Fruit fly (Drosophila melanogaster) whole organism, embryonic: ENCODE measurements around the gene CG1951.
A peak's percentile ranks its signal among the peaks of the same experiment; 100 is the strongest.

Source experiments
- Aef1 ChIP-seq: fragments of 200-800 bp; sonication (Bioruptor generic); IDR thresholded peaks from 3 replicates; pipeline ENCODE4 v1.3.6; 2022; ENCODE audit warnings: missing biosample characterization, missing genetic modification characterization
- Atf-2 ChIP-seq: fragments of 200-800 bp; sonication (Bioruptor generic); optimal IDR thresholded peaks from 2 replicates; lab custom pipeline; 2016; ENCODE audit warnings: missing biosample characterization, missing genetic modification characterization
- CG11696 ChIP-seq: fragments of 200-800 bp; sonication (Bioruptor generic); IDR thresholded peaks from 2 replicates; pipeline ENCODE4 v1.3.6; 2022; ENCODE audit warnings: missing biosample characterization, missing genetic modification characterization
- CG12942 ChIP-seq: fragments of 200-800 bp; sonication (Bioruptor generic); optimal IDR thresholded peaks from 3 replicates; lab custom pipeline; 2016; ENCODE audit warnings: missing biosample characterization, missing genetic modification characterization
- CG14014 ChIP-seq: fragments of 200-800 bp; sonication (Bioruptor generic); IDR thresholded peaks from 2 replicates; pipeline ENCODE4 v1.3.6; 2022; ENCODE audit warnings: missing biosample characterization, missing genetic modification characterization
- CG15269 ChIP-seq: fragments of 200-800 bp; sonication (Bioruptor generic); optimal IDR thresholded peaks from 2 replicates; lab custom pipeline; 2018; ENCODE audit warnings: missing biosample characterization, mild to moderate bottlenecking, missing genetic modification characterization, moderate library complexity
- CG16813 ChIP-seq: fragments of 200-800 bp; sonication (Bioruptor generic); IDR thresholded peaks from 3 replicates; pipeline ENCODE4 v1.3.6; 2022; ENCODE audit warnings: missing biosample characterization, missing genetic modification characterization; ENCODE audit not compliant: partially characterized antibody
- CG18476 ChIP-seq: fragments of 200-800 bp; sonication (Bioruptor generic); optimal IDR thresholded peaks from 2 replicates; lab custom pipeline; 2016; ENCODE audit warnings: missing biosample characterization, mild to moderate bottlenecking, missing genetic modification characterization
- CG18764 ChIP-seq: fragments of 200-800 bp; sonication (Bioruptor generic); optimal IDR thresholded peaks from 3 replicates; lab custom pipeline; 2016; ENCODE audit warnings: missing biosample characterization, missing genetic modification characterization
- CG2712 ChIP-seq: fragments of 200-800 bp; optimal IDR thresholded peaks from 3 replicates; lab custom pipeline; 2019; ENCODE audit warnings: missing biosample characterization, mild to moderate bottlenecking, missing genetic modification characterization, moderate library complexity
- CG31388 ChIP-seq: fragments of 200-800 bp; sonication (Bioruptor generic); optimal IDR thresholded peaks from 2 replicates; lab custom pipeline; 2016; ENCODE audit warnings: missing biosample characterization, missing genetic modification characterization
- CG3281 ChIP-seq: fragments of 200-800 bp; sonication (Bioruptor generic); optimal IDR thresholded peaks from 3 replicates; lab custom pipeline; 2017; ENCODE audit warnings: missing biosample characterization, mild to moderate bottlenecking, missing genetic modification characterization
- CG7745 ChIP-seq: fragments of 200-800 bp; sonication (Bioruptor generic); optimal IDR thresholded peaks from 2 replicates; lab custom pipeline; 2018; ENCODE audit warnings: missing biosample characterization, mild to moderate bottlenecking, missing genetic modification characterization, moderate library complexity
- CG7786 ChIP-seq: fragments of 200-800 bp; sonication (Bioruptor generic); optimal IDR thresholded peaks from 2 replicates; lab custom pipeline; 2016; ENCODE audit warnings: missing biosample characterization, missing genetic modification characterization
- CG7963 ChIP-seq: fragments of 200-800 bp; sonication (Bioruptor generic); IDR thresholded peaks from 3 replicates; pipeline ENCODE4 v1.3.6; 2022; ENCODE audit warnings: missing biosample characterization, missing genetic modification characterization; ENCODE audit not compliant: partially characterized antibody
- Dad ChIP-seq: fragments of 200-800 bp; sonication (Bioruptor generic); optimal IDR thresholded peaks from 3 replicates; lab custom pipeline; 2016; ENCODE audit warnings: missing biosample characterization, missing genetic modification characterization
- Dip2 ChIP-seq: fragments of 200-800 bp; sonication (Bioruptor generic); IDR thresholded peaks from 2 replicates; pipeline ENCODE4 v1.3.6; 2022; ENCODE audit warnings: missing biosample characterization, missing genetic modification characterization
- Dp ChIP-seq: fragments of 200-800 bp; sonication (Bioruptor generic); optimal IDR thresholded peaks from 2 replicates; lab custom pipeline; 2018; ENCODE audit warnings: missing biosample characterization, mild to moderate bottlenecking, missing genetic modification characterization, moderate library complexity
- Drgx ChIP-seq: fragments of 200-800 bp; sonication (Bioruptor generic); IDR thresholded peaks from 2 replicates; pipeline ENCODE4 v1.3.6; 2022; ENCODE audit warnings: missing biosample characterization, missing genetic modification characterization
- Elba2 ChIP-seq: fragments of 200-800 bp; sonication (Bioruptor generic); optimal IDR thresholded peaks from 3 replicates; lab custom pipeline; 2016; ENCODE audit warnings: missing biosample characterization, missing genetic modification characterization
- Ets65A ChIP-seq: fragments of 200-800 bp; sonication (Bioruptor generic); peaks from one replicate; lab custom pipeline; 2016; ENCODE audit warnings: missing biosample characterization, missing genetic modification characterization
- Med ChIP-seq: fragments of 200-800 bp; sonication (Bioruptor generic); peaks from one replicate; lab custom pipeline; 2016; ENCODE audit warnings: missing biosample characterization, missing genetic modification characterization, mild to moderate bottlenecking, inconsistent platforms, moderate library complexity
- Myb ChIP-seq: fragments of 200-800 bp; sonication (Bioruptor generic); optimal IDR thresholded peaks from 2 replicates; lab custom pipeline; 2016; ENCODE audit warnings: missing biosample characterization, missing genetic modification characterization
- Scr ChIP-seq: fragments of 200-800 bp; sonication (Bioruptor generic); IDR thresholded peaks from 2 replicates; pipeline ENCODE4 v1.3.6; 2022; ENCODE audit warnings: missing biosample characterization, missing genetic modification characterization; ENCODE audit not compliant: partially characterized antibody
- Sox102F ChIP-seq: fragments of 200-800 bp; sonication (Bioruptor generic); optimal IDR thresholded peaks from 2 replicates; lab custom pipeline; 2018; ENCODE audit warnings: missing biosample characterization, mild to moderate bottlenecking, missing genetic modification characterization, moderate library complexity
- TFAM ChIP-seq: fragments of 200-800 bp; sonication (Bioruptor generic); optimal IDR thresholded peaks from 2 replicates; lab custom pipeline; 2017; ENCODE audit warnings: missing biosample characterization, missing genetic modification characterization, inconsistent platforms
- Tbp ChIP-seq: fragments of >200 bp; optimal IDR thresholded peaks from 2 replicates; lab custom pipeline; 2018; ENCODE audit warnings: missing biosample characterization, missing genetic modification characterization
- corto ChIP-seq: fragments of 200-800 bp; sonication (Bioruptor generic); optimal IDR thresholded peaks from 2 replicates; lab custom pipeline; 2016; ENCODE audit warnings: missing biosample characterization, mild to moderate bottlenecking, missing genetic modification characterization, moderate library complexity
- dan ChIP-seq: fragments of 200-800 bp; sonication (Bioruptor generic); IDR thresholded peaks from 2 replicates; pipeline ENCODE4 v1.3.6; 2022; ENCODE audit warnings: missing biosample characterization, missing genetic modification characterization
- danr ChIP-seq: fragments of 200-800 bp; sonication (Bioruptor generic); IDR thresholded peaks from 2 replicates; pipeline ENCODE4 v1.3.6; 2022; ENCODE audit warnings: missing biosample characterization, missing genetic modification characterization
- ems ChIP-seq: fragments of 200-800 bp; sonication (Bioruptor generic); optimal IDR thresholded peaks from 3 replicates; lab custom pipeline; 2016; ENCODE audit warnings: missing biosample characterization, missing genetic modification characterization
- hbn ChIP-seq: fragments of 200-800 bp; sonication (Bioruptor generic); IDR thresholded peaks from 2 replicates; pipeline ENCODE4 v1.3.6; 2022; ENCODE audit warnings: missing biosample characterization, missing genetic modification characterization; ENCODE audit not compliant: partially characterized antibody
- hkb ChIP-seq, 2 experiments: fragments of 200-800 bp in 1 of 2; fragments of >200 bp in 1 of 2; sonication (Bioruptor generic) in 1 of 2; IDR thresholded peaks in 1 of 2; optimal IDR thresholded peaks in 1 of 2; 2 replicates each; pipeline versions ENCODE4 v1.3.6 to Lab custom; 2017 to 2022; ENCODE audit warnings: missing biosample characterization in 1 of 2, missing genetic modification characterization in 1 of 2
- lab ChIP-seq: fragments of 200-800 bp; sonication (Bioruptor generic); optimal IDR thresholded peaks from 3 replicates; lab custom pipeline; 2017; ENCODE audit warnings: missing biosample characterization, missing genetic modification characterization, mild to moderate bottlenecking, moderate library complexity, missing genetic modification reagents
- mirr ChIP-seq: fragments of 200-800 bp; sonication (Bioruptor generic); optimal IDR thresholded peaks from 3 replicates; lab custom pipeline; 2018; ENCODE audit warnings: missing biosample characterization, mild to moderate bottlenecking, missing genetic modification characterization
- nom ChIP-seq: fragments of 200-800 bp; sonication (Bioruptor generic); optimal IDR thresholded peaks from 2 replicates; lab custom pipeline; 2017; ENCODE audit warnings: missing biosample characterization, missing genetic modification characterization, mild to moderate bottlenecking, moderate library complexity, missing genetic modification reagents
- phol ChIP-seq: fragments of 200-800 bp; sonication (Bioruptor generic); optimal IDR thresholded peaks from 3 replicates; lab custom pipeline; 2018; ENCODE audit warnings: missing biosample characterization, mild to moderate bottlenecking, missing genetic modification characterization, moderate library complexity
- pzg ChIP-seq: fragments of 200-800 bp; sonication (Bioruptor generic); optimal IDR thresholded peaks from 3 replicates; lab custom pipeline; 2018; ENCODE audit warnings: missing biosample characterization, mild to moderate bottlenecking, missing genetic modification characterization, moderate library complexity
- run ChIP-seq: fragments of 200-800 bp; sonication (Bioruptor generic); optimal IDR thresholded peaks from 3 replicates; lab custom pipeline; 2018; ENCODE audit warnings: missing biosample characterization, mild to moderate bottlenecking, missing genetic modification characterization
- ssp ChIP-seq: fragments of 200-800 bp; sonication (Bioruptor generic); IDR thresholded peaks from 2 replicates; pipeline ENCODE4 v1.3.6; 2022; ENCODE audit warnings: missing biosample characterization, missing genetic modification characterization
- stc ChIP-seq: fragments of 200-800 bp; sonication (Bioruptor generic); IDR thresholded peaks from 2 replicates; pipeline ENCODE4 v1.3.6; 2022; ENCODE audit warnings: missing biosample characterization, missing genetic modification characterization

CG1951 gene

dm6 chr3R:29075631-29076398, 48.8 kb downstream of the CG1951 start (continued):
- peak; percentile 40 for TF ChIP-seq Med (GFP tag; lab: Kevin White, UChicago)
- no peak for TF ChIP-seq Dip2 (GFP tag; lab: Robert Waterston, UW)
- TF ChIP-seq CG7786 (GFP tag; lab: Kevin White, UChicago) = peak; percentile 9
- TF ChIP-seq Sox102F = peak; percentile 34
- TF ChIP-seq dan = no peak
- TF ChIP-seq stc (GFP tag; lab: Robert Waterston, UW) = peak; percentile 45
- TF ChIP-seq ssp = no peak
- TF ChIP-seq Dad = no peak
- 0 out of 2 replicates have a peak, but pooled peaks have one; percentile 6 for TF ChIP-seq CG14014 (GFP tag; lab: Robert Waterston, UW)
- no peak for TF ChIP-seq CG7745 (tag; lab: Kevin White, UChicago)
- TF ChIP-seq danr (GFP tag; lab: Robert Waterston, UW) = no peak
- peak; percentile 3; the same call in 1 of the 2 replicates for TF ChIP-seq Drgx (GFP tag; lab: Robert Waterston, UW)
- no peak for TF ChIP-seq Elba2
- TF ChIP-seq hkb (optimal IDR thresholded peaks at IDR 0.05; lab: Kevin White, UChicago) = no peak
- TF ChIP-seq hkb (GFP tag; IDR thresholded peaks at IDR 0.05; lab: Robert Waterston, UW) = 0 out of 2 replicates have a peak, but pooled peaks have one; percentile 21
- TF ChIP-seq ems (GFP tag; lab: Kevin White, UChicago) = no peak
- TF ChIP-seq CG16813 (GFP tag; lab: Robert Waterston, UW) = no peak
- TF ChIP-seq CG31388 (GFP tag; lab: Kevin White, UChicago) = no peak
- TF ChIP-seq CG2712 (tag; lab: Kevin White, UChicago) = peak; percentile 29
- TF ChIP-seq CG18476 = no peak
- TF ChIP-seq CG11696 (GFP tag; lab: Robert Waterston, UW) = peak; percentile 70
- TF ChIP-seq Ets65A (GFP tag; lab: Kevin White, UChicago) = peak; percentile 77
- peak; percentile 23 for TF ChIP-seq CG15269 (tag; lab: Kevin White, UChicago)

dm6 chr3R:29076609-29077008, 49.6 kb downstream of the CG1951 start:
- no peak for TF ChIP-seq CG7963 (GFP tag; lab: Robert Waterston, UW)
- TF ChIP-seq Atf-2 (GFP tag; lab: Kevin White, UChicago) = no peak
- TF ChIP-seq nom = no peak
- TF ChIP-seq CG12942 = no peak
- TF ChIP-seq Dp (GFP tag; lab: Kevin White, UChicago) = no peak
- no peak for TF ChIP-seq Aef1
- no peak for TF ChIP-seq pzg (GFP tag; lab: Kevin White, UChicago)
- TF ChIP-seq hbn = no peak
- TF ChIP-seq Scr (GFP tag; lab: Robert Waterston, UW) = no peak
- TF ChIP-seq phol = no peak
- no peak for TF ChIP-seq CG18764 (GFP tag; lab: Kevin White, UChicago)
- TF ChIP-seq Myb (GFP tag; lab: Kevin White, UChicago) = no peak
- no peak for TF ChIP-seq corto (GFP tag; lab: Kevin White, UChicago)
- no peak for TF ChIP-seq run (tag; lab: Kevin White, UChicago)
- no peak for TF ChIP-seq CG3281 (GFP tag; lab: Kevin White, UChicago)
- no peak for TF ChIP-seq mirr (GFP tag; lab: Kevin White, UChicago)
- TF ChIP-seq lab = no peak
- no peak for TF ChIP-seq TFAM (GFP tag; lab: Kevin White, UChicago)
- no peak for TF ChIP-seq Tbp (GFP tag; lab: Kevin White, UChicago)
